Fruit fly (Drosophila melanogaster): ENCODE data around the gene CG1529.

Gene CG1529

DNA sequence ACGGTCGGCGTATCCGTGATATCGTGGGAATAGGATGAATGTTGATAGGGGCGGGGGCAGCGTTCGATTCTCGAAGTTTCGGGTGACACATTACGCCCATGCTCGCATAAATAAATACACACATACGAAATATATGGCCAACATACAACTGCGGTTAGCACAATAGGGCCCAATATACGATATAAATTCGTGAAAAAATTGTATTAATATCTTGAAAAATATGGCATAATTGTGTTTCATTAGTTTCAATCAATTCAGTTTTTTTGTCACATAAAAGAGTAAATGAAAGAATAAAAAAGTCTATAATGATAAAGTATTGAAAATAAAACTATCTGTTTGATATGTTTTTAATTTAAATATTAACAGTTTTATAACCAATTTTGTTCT lies 4.2 kb upstream of the CG1529 start:
- TF ChIP-seq wek (GFP tag; optimal IDR thresholded peaks at IDR 0.05) (no peak), Hr51 (GFP tag; optimal IDR thresholded peaks at IDR 0.05) (peak in 1 of 2 experiments; percentile 26), CG7839 (tag; optimal IDR thresholded peaks at IDR 0.05) (peak; percentile 24), sens-2 (GFP tag; IDR thresholded peaks at IDR 0.05) (no peak), CG17359 (tag; optimal IDR thresholded peaks at IDR 0.05) (peak; percentile 0), bsh (GFP tag; optimal IDR thresholded peaks at IDR 0.05) (peak in 1 of 2 experiments; percentile 26), CG4730 (GFP tag; IDR thresholded peaks at IDR 0.05) (no peak), gem (tag; optimal IDR thresholded peaks at IDR 0.05) (peak; percentile 48), D (optimal IDR thresholded peaks at IDR 0.05) (no peak), D (GFP tag; optimal IDR thresholded peaks at IDR 0.05) (no peak), CG4404 (GFP tag; IDR thresholded peaks at IDR 0.05) (no peak), NC2α (GFP tag; optimal IDR thresholded peaks at IDR 0.05) (no peak), CG12659 (GFP tag; optimal IDR thresholded peaks at IDR 0.05) (no peak), D19A (tag; optimal IDR thresholded peaks at IDR 0.05) (peak; percentile 17), corto (GFP tag; optimal IDR thresholded peaks at IDR 0.05) (no peak), cas (GFP tag; IDR thresholded peaks at IDR 0.05) (no peak), Usf (GFP tag; optimal IDR thresholded peaks at IDR 0.05) (no peak), CG1529 (GFP tag; optimal IDR thresholded peaks at IDR 0.05) (no peak), CG18262 (tag; optimal IDR thresholded peaks at IDR 0.05) (peak; percentile 24), jigr1 (GFP tag; IDR thresholded peaks at IDR 0.05) (no peak), Ets65A (GFP tag) (no peak), aop (GFP tag; IDR thresholded peaks at IDR 0.05) (no peak), CG18476 (GFP tag; optimal IDR thresholded peaks at IDR 0.05) (no peak), YL-1 (GFP tag; optimal IDR thresholded peaks at IDR 0.05) (peak; percentile 16), sens (GFP tag) (peak; percentile 31), CG17328 (GFP tag; IDR thresholded peaks at IDR 0.05) (0 out of 2 replicates have a peak, but pooled peaks have one; percentile 11), PHDP (tag; optimal IDR thresholded peaks at IDR 0.05) (peak; percentile 3), CG17361 (GFP tag; IDR thresholded peaks at IDR 0.05) (peak; percentile 21; the same call in 1 of the 3 replicates), CG12071 (GFP tag; optimal IDR thresholded peaks at IDR 0.05) (no peak), Dbx (GFP tag; IDR thresholded peaks at IDR 0.05) (no peak), CG11504 (tag; optimal IDR thresholded peaks at IDR 0.05) (peak; percentile 17), Blimp-1 (GFP tag; optimal IDR thresholded peaks at IDR 0.05) (no peak), unpg (GFP tag; optimal IDR thresholded peaks at IDR 0.05) (peak; percentile 17), CG2889 (GFP tag; IDR thresholded peaks at IDR 0.05) (no peak), CG5245 (GFP tag; optimal IDR thresholded peaks at IDR 0.05) (no peak), TFAM (GFP tag; optimal IDR thresholded peaks at IDR 0.05) (no peak), CG33557 (GFP tag; optimal IDR thresholded peaks at IDR 0.05) (no peak), cad (GFP tag; optimal IDR thresholded peaks at IDR 0.05) (no peak), CG13624 (GFP tag; optimal IDR thresholded peaks at IDR 0.05) (no peak), wor (GFP tag; IDR thresholded peaks at IDR 0.05) (no peak), CG2120 (GFP tag; optimal IDR thresholded peaks at IDR 0.05) (peak; percentile 11), crp (GFP tag; optimal IDR thresholded peaks at IDR 0.05) (no peak), nom (GFP tag; optimal IDR thresholded peaks at IDR 0.05) (no peak), CG12391 (tag; optimal IDR thresholded peaks at IDR 0.05) (peak; percentile 14), CG5180 (GFP tag; optimal IDR thresholded peaks at IDR 0.05) (no peak), Meics (GFP tag; optimal IDR thresholded peaks at IDR 0.05) (peak; percentile 23), CG15269 (tag; optimal IDR thresholded peaks at IDR 0.05) (peak; percentile 28), chinmo (GFP tag; IDR thresholded peaks at IDR 0.05; ENCODE audit: partially characterized antibody) (no peak), CG7372 (GFP tag; IDR thresholded peaks at IDR 0.05) (no peak), odd (GFP tag; optimal IDR thresholded peaks at IDR 0.05) (no peak), CG14050 (GFP tag; IDR thresholded peaks at IDR 0.05) (no peak)

All from whole organism, embryonic.